Fruit fly (Drosophila melanogaster) whole organism, embryonic: ENCODE results near the gene PIP82.
A peak's percentile ranks its signal among the peaks of the same experiment; 100 is the strongest.

ENCODE experiments used
- B-H1 ChIP-seq: fragments of 200-800 bp; sonication (Bioruptor generic); IDR thresholded peaks from 3 replicates; pipeline ENCODE4 v1.3.6; 2022; ENCODE audit warnings: missing biosample characterization, missing genetic modification characterization
- C15 ChIP-seq: fragments of 200-800 bp; sonication (Bioruptor generic); IDR thresholded peaks from 3 replicates; pipeline ENCODE4 v1.3.6; 2022; ENCODE audit warnings: missing biosample characterization, missing genetic modification characterization
- CG10267 ChIP-seq: fragments of 200-800 bp; sonication (Bioruptor generic); optimal IDR thresholded peaks from 2 replicates; lab custom pipeline; 2018; ENCODE audit warnings: missing biosample characterization, mild to moderate bottlenecking, missing genetic modification characterization, moderate library complexity
- CG10654 ChIP-seq: fragments of 200-800 bp; sonication (Bioruptor generic); optimal IDR thresholded peaks from 2 replicates; lab custom pipeline; 2016; ENCODE audit warnings: missing biosample characterization, missing genetic modification characterization
- CG12942 ChIP-seq: fragments of 200-800 bp; sonication (Bioruptor generic); optimal IDR thresholded peaks from 3 replicates; lab custom pipeline; 2016; ENCODE audit warnings: missing biosample characterization, missing genetic modification characterization
- CG13296 ChIP-seq: fragments of 200-800 bp; sonication (Bioruptor generic); optimal IDR thresholded peaks from 3 replicates; lab custom pipeline; 2018; ENCODE audit warnings: missing biosample characterization, mild to moderate bottlenecking, missing genetic modification characterization
- CG14050 ChIP-seq: fragments of 200-800 bp; sonication (Bioruptor generic); IDR thresholded peaks from 3 replicates; pipeline ENCODE4 v1.3.6; 2022; ENCODE audit warnings: missing biosample characterization, missing genetic modification characterization
- CG17328 ChIP-seq: fragments of 200-800 bp; sonication (Bioruptor generic); IDR thresholded peaks from 2 replicates; pipeline ENCODE4 v1.3.6; 2022; ENCODE audit warnings: missing biosample characterization, missing genetic modification characterization
- CG2678 ChIP-seq: fragments of 200-800 bp; sonication (Bioruptor generic); optimal IDR thresholded peaks from 3 replicates; lab custom pipeline; 2019; ENCODE audit warnings: missing biosample characterization, mild to moderate bottlenecking, missing genetic modification characterization, moderate library complexity
- CG31365 ChIP-seq: fragments of 200-800 bp; sonication (Bioruptor generic); optimal IDR thresholded peaks from 2 replicates; lab custom pipeline; 2018; ENCODE audit warnings: missing biosample characterization, mild to moderate bottlenecking, missing genetic modification characterization
- CG31388 ChIP-seq: fragments of 200-800 bp; sonication (Bioruptor generic); optimal IDR thresholded peaks from 2 replicates; lab custom pipeline; 2016; ENCODE audit warnings: missing biosample characterization, missing genetic modification characterization
- CG3407 ChIP-seq: fragments of 200-800 bp; sonication (Bioruptor generic); optimal IDR thresholded peaks from 2 replicates; lab custom pipeline; 2018; ENCODE audit warnings: missing biosample characterization, mild to moderate bottlenecking, missing genetic modification characterization
- CG4820 ChIP-seq: fragments of 200-800 bp; sonication (Bioruptor generic); optimal IDR thresholded peaks from 3 replicates; lab custom pipeline; 2016; ENCODE audit warnings: missing biosample characterization, missing genetic modification characterization
- CG6254 ChIP-seq: fragments of 200-800 bp; sonication (Bioruptor generic); optimal IDR thresholded peaks from 3 replicates; lab custom pipeline; 2017; ENCODE audit warnings: mild to moderate bottlenecking, missing biosample characterization, missing genetic modification reagents, missing genetic modification characterization
- CG6765 ChIP-seq: fragments of 200-800 bp; sonication (Bioruptor generic); optimal IDR thresholded peaks from 3 replicates; lab custom pipeline; 2017; ENCODE audit warnings: missing biosample characterization, mild to moderate bottlenecking, missing genetic modification characterization
- CG6791 ChIP-seq: fragments of 200-800 bp; sonication (Bioruptor generic); IDR thresholded peaks from 3 replicates; pipeline ENCODE4 v1.3.6; 2022; ENCODE audit warnings: missing biosample characterization, missing genetic modification characterization; ENCODE audit not compliant: partially characterized antibody
- CG6813 ChIP-seq: fragments of 200-800 bp; sonication (Bioruptor generic); optimal IDR thresholded peaks from 2 replicates; lab custom pipeline; 2017; ENCODE audit warnings: missing biosample characterization, missing genetic modification characterization, mild to moderate bottlenecking, moderate library complexity, missing genetic modification reagents
- CG7271 ChIP-seq: fragments of 200-800 bp; sonication (Bioruptor generic); optimal IDR thresholded peaks from 2 replicates; lab custom pipeline; 2018; ENCODE audit warnings: missing biosample characterization, mild to moderate bottlenecking, missing genetic modification characterization, moderate library complexity
- CG7963 ChIP-seq: fragments of 200-800 bp; sonication (Bioruptor generic); IDR thresholded peaks from 3 replicates; pipeline ENCODE4 v1.3.6; 2022; ENCODE audit warnings: missing biosample characterization, missing genetic modification characterization; ENCODE audit not compliant: partially characterized antibody
- CG8388 ChIP-seq: fragments of 200-800 bp; sonication (Bioruptor generic); optimal IDR thresholded peaks from 2 replicates; lab custom pipeline; 2019; ENCODE audit warnings: missing biosample characterization, mild to moderate bottlenecking, missing genetic modification characterization, moderate library complexity
- CG9727 ChIP-seq: fragments of 200-800 bp; sonication (Bioruptor generic); optimal IDR thresholded peaks from 3 replicates; lab custom pipeline; 2017; ENCODE audit warnings: missing biosample characterization, mild to moderate bottlenecking, missing genetic modification characterization
- Dek ChIP-seq: fragments of 200-800 bp; sonication (Bioruptor generic); optimal IDR thresholded peaks from 3 replicates; lab custom pipeline; 2019; ENCODE audit warnings: missing biosample characterization, mild to moderate bottlenecking, missing genetic modification characterization, moderate library complexity
- Dip3 ChIP-seq: fragments of 200-800 bp; sonication (Bioruptor generic); optimal IDR thresholded peaks from 3 replicates; lab custom pipeline; 2016; ENCODE audit warnings: missing biosample characterization, missing genetic modification characterization
- Doc2 ChIP-seq: fragments of 200-800 bp; sonication (Bioruptor generic); IDR thresholded peaks from 2 replicates; pipeline ENCODE4 v1.3.6; 2022; ENCODE audit warnings: missing biosample characterization, missing genetic modification characterization
- Dp ChIP-seq: fragments of 200-800 bp; sonication (Bioruptor generic); optimal IDR thresholded peaks from 2 replicates; lab custom pipeline; 2018; ENCODE audit warnings: missing biosample characterization, mild to moderate bottlenecking, missing genetic modification characterization, moderate library complexity
- Drgx ChIP-seq: fragments of 200-800 bp; sonication (Bioruptor generic); IDR thresholded peaks from 2 replicates; pipeline ENCODE4 v1.3.6; 2022; ENCODE audit warnings: missing biosample characterization, missing genetic modification characterization
- Ets97D ChIP-seq: fragments of 200-800 bp; sonication (Bioruptor generic); optimal IDR thresholded peaks from 3 replicates; lab custom pipeline; 2016; ENCODE audit warnings: missing biosample characterization, missing genetic modification characterization
- Jarid2 ChIP-seq: fragments of 200-800 bp; sonication (Bioruptor generic); optimal IDR thresholded peaks from 3 replicates; lab custom pipeline; 2017; ENCODE audit warnings: mild to moderate bottlenecking, missing biosample characterization, missing genetic modification reagents, missing genetic modification characterization
- MTF-1 ChIP-seq: fragments of 200-800 bp; sonication (Bioruptor generic); optimal IDR thresholded peaks from 2 replicates; lab custom pipeline; 2018; ENCODE audit warnings: missing biosample characterization, mild to moderate bottlenecking, missing genetic modification characterization, borderline replicate concordance
- Meics ChIP-seq: fragments of 200-800 bp; sonication (Bioruptor generic); optimal IDR thresholded peaks from 2 replicates; lab custom pipeline; 2017; ENCODE audit warnings: missing biosample characterization, mild to moderate bottlenecking, missing genetic modification characterization
- NK7.1 ChIP-seq: fragments of 200-800 bp; sonication (Bioruptor generic); optimal IDR thresholded peaks from 3 replicates; lab custom pipeline; 2016; ENCODE audit warnings: missing biosample characterization, missing genetic modification characterization
- abd-A ChIP-seq: fragments of 200-800 bp; sonication (Bioruptor generic); optimal IDR thresholded peaks from 3 replicates; lab custom pipeline; 2019; ENCODE audit warnings: missing biosample characterization, mild to moderate bottlenecking, missing genetic modification characterization, moderate library complexity
- aop ChIP-seq: fragments of 200-800 bp; sonication (Bioruptor generic); IDR thresholded peaks from 2 replicates; pipeline ENCODE4 v1.3.6; 2022; ENCODE audit warnings: missing biosample characterization, missing genetic modification characterization
- cad ChIP-seq: fragments of >200 bp; optimal IDR thresholded peaks from 2 replicates; lab custom pipeline; 2017; ENCODE audit warnings: missing biosample characterization, missing genetic modification characterization
- cg ChIP-seq: fragments of 200-800 bp; sonication (Bioruptor generic); optimal IDR thresholded peaks from 3 replicates; lab custom pipeline; 2019; ENCODE audit warnings: missing biosample characterization, mild to moderate bottlenecking, missing genetic modification characterization, moderate library complexity
- chm ChIP-seq: fragments of 200-800 bp; sonication (Bioruptor generic); IDR thresholded peaks from 2 replicates; pipeline ENCODE4 v1.3.6; 2022; ENCODE audit warnings: missing biosample characterization, missing genetic modification characterization
- dati ChIP-seq: fragments of 200-800 bp; sonication (Bioruptor generic); IDR thresholded peaks from 2 replicates; pipeline ENCODE4 v1.3.6; 2022; ENCODE audit warnings: missing biosample characterization, missing genetic modification characterization
- exex ChIP-seq: fragments of 200-800 bp; sonication (Bioruptor generic); optimal IDR thresholded peaks from 4 replicates; lab custom pipeline; 2018; ENCODE audit warnings: missing biosample characterization, mild to moderate bottlenecking, missing genetic modification characterization, moderate library complexity
- gcm2 ChIP-seq: fragments of 200-800 bp; sonication (Bioruptor generic); optimal IDR thresholded peaks from 2 replicates; lab custom pipeline; 2016; ENCODE audit warnings: missing biosample characterization, missing genetic modification characterization
- gsb ChIP-seq: fragments of 200-800 bp; sonication (Bioruptor generic); IDR thresholded peaks from 2 replicates; pipeline ENCODE4 v1.3.6; 2022; ENCODE audit warnings: missing biosample characterization, missing genetic modification characterization
- hbn ChIP-seq: fragments of 200-800 bp; sonication (Bioruptor generic); IDR thresholded peaks from 2 replicates; pipeline ENCODE4 v1.3.6; 2022; ENCODE audit warnings: missing biosample characterization, missing genetic modification characterization; ENCODE audit not compliant: partially characterized antibody
- lab ChIP-seq: fragments of 200-800 bp; sonication (Bioruptor generic); optimal IDR thresholded peaks from 3 replicates; lab custom pipeline; 2017; ENCODE audit warnings: missing biosample characterization, missing genetic modification characterization, mild to moderate bottlenecking, moderate library complexity, missing genetic modification reagents
- otp ChIP-seq: fragments of 200-800 bp; sonication (Bioruptor generic); IDR thresholded peaks from 3 replicates; pipeline ENCODE4, ENCODE4 v1.3.6; 2022; ENCODE audit warnings: missing biosample characterization, missing genetic modification characterization
- prd ChIP-seq, 3 experiments: fragments of >200 bp in 2 of 3; fragments of 200-800 bp in 1 of 3; sonication (Bioruptor generic) in 1 of 3; optimal IDR thresholded peaks in 2 of 3; IDR thresholded peaks in 1 of 3; 2 replicates in 2 of 3; 3 replicates in 1 of 3; pipeline versions ENCODE4 v1.3.6 to Lab custom; 2017 to 2022; ENCODE audit warnings: missing biosample characterization in 1 of 3, missing genetic modification characterization in 1 of 3
- pzg ChIP-seq: fragments of 200-800 bp; sonication (Bioruptor generic); optimal IDR thresholded peaks from 3 replicates; lab custom pipeline; 2018; ENCODE audit warnings: missing biosample characterization, mild to moderate bottlenecking, missing genetic modification characterization, moderate library complexity
- ro ChIP-seq: fragments of 200-800 bp; sonication (Bioruptor generic); IDR thresholded peaks from 2 replicates; pipeline ENCODE4 v1.3.6; 2022; ENCODE audit warnings: missing biosample characterization, missing genetic modification characterization
- sqz ChIP-seq: fragments of 200-800 bp; sonication (Bioruptor generic); optimal IDR thresholded peaks from 3 replicates; lab custom pipeline; 2018; ENCODE audit warnings: missing biosample characterization, mild to moderate bottlenecking, missing genetic modification characterization
- trem ChIP-seq: fragments of 200-800 bp; optimal IDR thresholded peaks from 3 replicates; lab custom pipeline; 2019; ENCODE audit warnings: missing biosample characterization, mild to moderate bottlenecking, missing genetic modification characterization, moderate library complexity
- wor ChIP-seq: fragments of 200-800 bp; sonication (Bioruptor generic); IDR thresholded peaks from 2 replicates; pipeline ENCODE4 v1.3.6; 2022; ENCODE audit warnings: missing biosample characterization, missing genetic modification characterization
- zfh2 ChIP-seq: fragments of 200-800 bp; sonication (Bioruptor generic); optimal IDR thresholded peaks from 2 replicates; lab custom pipeline; 2016; ENCODE audit warnings: missing biosample characterization, missing genetic modification characterization

PIP82 gene

DNA sequence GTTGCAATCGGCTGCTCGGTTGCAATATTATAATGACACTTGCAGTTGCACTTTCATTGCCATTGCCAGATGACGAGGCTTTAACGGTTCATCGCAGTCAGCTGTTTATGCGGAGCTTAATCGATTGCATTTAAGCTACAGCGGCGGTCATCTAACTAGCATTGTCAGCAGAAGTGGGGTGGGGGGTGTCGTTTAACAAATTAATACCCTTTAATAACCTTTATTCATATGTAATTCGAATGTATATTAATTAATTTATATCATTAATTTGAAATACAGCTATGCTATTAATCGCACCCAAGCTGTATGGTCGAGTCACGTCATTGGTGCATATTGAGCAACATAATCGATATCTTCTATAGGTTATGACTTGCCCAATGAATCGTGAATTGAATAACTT is 36.6 kb downstream of the PIP82 start (continued):
- TF ChIP-seq abd-A (tag; lab: Kevin White, UChicago) (no peak), Meics (peak; percentile 46), CG6813 (GFP tag; lab: Kevin White, UChicago) (peak; percentile 69), CG2678 (peak; percentile 82), CG6254 (GFP tag; lab: Kevin White, UChicago) (peak; percentile 86), prd (optimal IDR thresholded peaks at IDR 0.05; lab: Kevin White, UChicago) (no peak), prd (GFP tag; IDR thresholded peaks at IDR 0.05; lab: Robert Waterston, UW) (peak; percentile 83), sqz (GFP tag; lab: Kevin White, UChicago) (peak; percentile 42), CG12942 (GFP tag; lab: Kevin White, UChicago) (peak; percentile 20), dati (GFP tag; lab: Robert Waterston, UW) (peak; percentile 9; the same call in 1 of the 2 replicates), cg (GFP tag; lab: Kevin White, UChicago) (no peak), CG9727 (GFP tag; lab: Kevin White, UChicago) (peak; percentile 43), C15 (GFP tag; lab: Robert Waterston, UW) (no peak), lab (GFP tag; lab: Kevin White, UChicago) (peak; percentile 75), CG14050 (GFP tag; lab: Robert Waterston, UW) (peak; percentile 88), otp (peak; percentile 87), Dp (GFP tag; lab: Kevin White, UChicago) (no peak), CG31388 (peak; percentile 5), aop (GFP tag; lab: Robert Waterston, UW) (peak; percentile 54; the same call in 1 of the 2 replicates), CG6765 (GFP tag; lab: Kevin White, UChicago) (no peak), Jarid2 (GFP tag; lab: Kevin White, UChicago) (peak; percentile 47), Dip3 (GFP tag; lab: Kevin White, UChicago) (no peak), MTF-1 (GFP tag; lab: Kevin White, UChicago) (peak; percentile 72), B-H1 (peak; percentile 75), chm (GFP tag; lab: Robert Waterston, UW) (peak; percentile 80; the same call in 1 of the 2 replicates), CG10267 (peak; percentile 54), CG4820 (GFP tag; lab: Kevin White, UChicago) (peak; percentile 65), CG8388 (GFP tag; lab: Kevin White, UChicago) (peak; percentile 80), CG7963 (GFP tag; lab: Robert Waterston, UW) (no peak), gcm2 (GFP tag; lab: Kevin White, UChicago) (no peak), hbn (no peak), zfh2 (GFP tag; lab: Kevin White, UChicago) (no peak), CG17328 (GFP tag; lab: Robert Waterston, UW) (peak; percentile 90), CG3407 (peak; percentile 62), Ets97D (GFP tag; lab: Kevin White, UChicago) (no peak), CG13296 (peak; percentile 66), CG7271 (peak; percentile 25), cad (GFP tag; lab: Kevin White, UChicago) (no peak), gsb (no peak; the same call in 1 of the 2 replicates), CG10654 (GFP tag; lab: Kevin White, UChicago) (peak; percentile 64), exex (tag; lab: Kevin White, UChicago) (no peak), Doc2 (GFP tag; lab: Robert Waterston, UW) (0 out of 2 replicates have a peak, but pooled peaks have one; percentile 22), CG6791 (no peak), Drgx (GFP tag; lab: Robert Waterston, UW) (peak; percentile 88), ro (GFP tag; lab: Robert Waterston, UW) (peak; percentile 56), trem (tag; lab: Kevin White, UChicago) (peak; percentile 54), wor (GFP tag; lab: Robert Waterston, UW) (peak; percentile 76), CG31365 (no peak), Dek (tag; lab: Kevin White, UChicago) (peak; percentile 55), NK7.1 (GFP tag; lab: Kevin White, UChicago) (no peak), pzg (GFP tag; lab: Kevin White, UChicago) (no peak)
